Fruit fly (Drosophila melanogaster): Measurements from ENCODE around the gene tey.

Gene tey

dm6 chr3L:19636821-19637460 is 27.0 kb downstream of the tey start (continued):
- TF ChIP-seq jigr1 (GFP tag; IDR thresholded peaks at IDR 0.05) (no peak), tup (GFP tag; optimal IDR thresholded peaks at IDR 0.05) (no peak), CG4360 (GFP tag; IDR thresholded peaks at IDR 0.05) (no peak), E2f1 (GFP tag; IDR thresholded peaks at IDR 0.05) (no peak), ERR (GFP tag; optimal IDR thresholded peaks at IDR 0.05) (no peak), Oli (tag; optimal IDR thresholded peaks at IDR 0.05) (peak; percentile 55), ftz-f1 (GFP tag; optimal IDR thresholded peaks at IDR 0.05) (no peak), GATAe (GFP tag; conservative IDR thresholded peaks at IDR 0.05) (no peak), dati (GFP tag; IDR thresholded peaks at IDR 0.05) (no peak), corto (GFP tag; optimal IDR thresholded peaks at IDR 0.05) (no peak), CG11247 (GFP tag; IDR thresholded peaks at IDR 0.05) (no peak), jumu (GFP tag; optimal IDR thresholded peaks at IDR 0.05) (no peak), CG15514 (GFP tag; optimal IDR thresholded peaks at IDR 0.05) (no peak), seq (GFP tag; IDR thresholded peaks at IDR 0.05) (no peak), Myb (GFP tag; optimal IDR thresholded peaks at IDR 0.05) (no peak), YL-1 (GFP tag; optimal IDR thresholded peaks at IDR 0.05) (no peak), al (GFP tag; IDR thresholded peaks at IDR 0.05) (no peak), peb (GFP tag; IDR thresholded peaks at IDR 0.05) (no peak), usp (GFP tag; optimal IDR thresholded peaks at IDR 0.05) (no peak), CG6791 (GFP tag; IDR thresholded peaks at IDR 0.05; ENCODE audit: partially characterized antibody) (no peak), luna (GFP tag; optimal IDR thresholded peaks at IDR 0.05) (no peak), Sin3A (optimal IDR thresholded peaks at IDR 0.05) (no peak), klu (GFP tag; IDR thresholded peaks at IDR 0.05) (no peak), tx (GFP tag; optimal IDR thresholded peaks at IDR 0.05) (no peak), CG31365 (tag; optimal IDR thresholded peaks at IDR 0.05) (no peak), vvl (GFP tag; IDR thresholded peaks at IDR 0.05) (no peak), Blimp-1 (GFP tag; optimal IDR thresholded peaks at IDR 0.05) (peak; percentile 61), emc (GFP tag; optimal IDR thresholded peaks at IDR 0.05) (no peak), HHEX (GFP tag; optimal IDR thresholded peaks at IDR 0.05) (no peak), HLH54F (GFP tag; optimal IDR thresholded peaks at IDR 0.05) (no peak), CG17328 (GFP tag; IDR thresholded peaks at IDR 0.05) (no peak; the same call in 1 of the 2 replicates), CG17612 (GFP tag; IDR thresholded peaks at IDR 0.05) (no peak), fu2 (GFP tag; optimal IDR thresholded peaks at IDR 0.05) (no peak), otp (GFP tag; IDR thresholded peaks at IDR 0.05) (no peak), HLH4C (GFP tag; IDR thresholded peaks at IDR 0.05; ENCODE audit: partially characterized antibody) (no peak), Asciz (GFP tag; optimal IDR thresholded peaks at IDR 0.05) (no peak), CG18476 (GFP tag; optimal IDR thresholded peaks at IDR 0.05) (peak; percentile 7), CG4707 (GFP tag; optimal IDR thresholded peaks at IDR 0.05) (no peak), caup (GFP tag; optimal IDR thresholded peaks at IDR 0.05; ENCODE audit: severe bottlenecking) (no peak), CkIIα-i1 (GFP tag; IDR thresholded peaks at IDR 0.05) (no peak), slbo (GFP tag; IDR thresholded peaks at IDR 0.05) (no peak), psq (GFP tag; optimal IDR thresholded peaks at IDR 0.05) (no peak), prd (optimal IDR thresholded peaks at IDR 0.05) (no peak), prd (GFP tag; IDR thresholded peaks at IDR 0.05) (peak; percentile 78), CG7357 (GFP tag; IDR thresholded peaks at IDR 0.05) (no peak), br (optimal IDR thresholded peaks at IDR 0.05) (no peak), Aef1 (GFP tag; IDR thresholded peaks at IDR 0.05) (no peak), bigmax (GFP tag; optimal IDR thresholded peaks at IDR 0.05) (no peak), tgo (GFP tag; IDR thresholded peaks at IDR 0.05) (peak; percentile 20; the same call in 1 of the 3 replicates), CG13287 (GFP tag; IDR thresholded peaks at IDR 0.05; ENCODE audit: partially characterized antibody) (no peak), CG10979 (tag; optimal IDR thresholded peaks at IDR 0.05) (peak; percentile 91), CG7839 (tag; optimal IDR thresholded peaks at IDR 0.05) (peak; percentile 62)
